Worm (Caenorhabditis elegans): Measurements from ENCODE around the gene rab-35.
A peak's percentile ranks its signal among the peaks of the same experiment; 100 is the strongest.

rab-35 gene

DNA sequence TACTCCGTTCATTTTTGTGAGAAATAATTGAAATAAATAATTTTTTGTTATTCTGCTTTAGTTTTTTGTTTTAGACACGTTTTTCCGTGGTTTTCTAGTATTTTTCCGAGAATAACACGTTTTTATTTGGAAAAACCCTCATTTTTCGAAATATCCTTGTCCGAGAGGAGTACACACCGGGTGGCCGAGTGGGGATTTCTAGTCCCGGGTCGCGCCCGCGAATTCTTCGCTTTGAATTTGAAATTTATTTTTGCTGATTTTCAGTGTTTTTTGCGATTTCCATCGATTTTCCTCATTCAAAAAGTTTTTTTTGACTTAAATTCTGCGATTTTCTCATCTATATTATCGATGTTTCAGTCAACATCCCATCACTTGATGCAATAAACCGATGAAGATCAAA lies 20.8 kb downstream of the rab-35 start, which contains the start of the genes gly-9, mib-1 and smc-3 (continued):
- TF ChIP-seq nhr-28 (tag; optimal IDR thresholded peaks at IDR 0.05) (no peak), ceh-8 (GFP tag; optimal IDR thresholded peaks at IDR 0.05) (peak; percentile 29), tlp-1 (tag; optimal IDR thresholded peaks at IDR 0.05) (no peak), ztf-4 (tag; optimal IDR thresholded peaks at IDR 0.05) (no peak), nhr-90 (tag; optimal IDR thresholded peaks at IDR 0.05; ENCODE audit: poor library complexity) (peak; percentile 91), snpc-4 (tag; optimal IDR thresholded peaks at IDR 0.05) (peak; percentile 66)

DNA sequence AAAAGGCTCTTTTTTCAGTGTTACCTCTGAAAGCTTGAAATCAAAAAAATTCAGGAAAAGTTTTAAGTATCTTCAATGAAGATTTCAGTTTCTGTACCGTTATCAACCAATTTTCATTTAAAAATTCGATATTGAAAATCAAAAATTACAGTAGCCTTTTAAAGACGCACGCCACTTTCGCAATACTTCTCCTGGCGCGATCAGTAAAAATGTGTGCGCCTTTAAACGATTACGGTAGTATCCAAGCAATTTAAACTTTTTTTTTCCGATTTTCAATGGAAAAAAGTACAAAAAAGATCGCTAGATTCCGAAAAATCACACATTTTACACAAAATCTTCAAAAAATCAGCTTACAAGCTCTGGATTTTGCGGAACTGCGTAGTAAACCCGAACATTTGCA lies 21.5 kb downstream of the rab-35 start:
- TF ChIP-seq F16B12.6 (tag; optimal IDR thresholded peaks at IDR 0.05), result no peak
- no peak for TF ChIP-seq hpl-2 (GFP tag; optimal IDR thresholded peaks at IDR 0.05)
- no peak for TF ChIP-seq nhr-28 (tag; optimal IDR thresholded peaks at IDR 0.05)
- no peak for TF ChIP-seq ets-5 (GFP tag; IDR thresholded peaks at IDR 0.05)
- no peak for TF ChIP-seq pag-3 (tag; optimal IDR thresholded peaks at IDR 0.05; ENCODE audit: borderline replicate concordance, insufficient read depth)

DNA sequence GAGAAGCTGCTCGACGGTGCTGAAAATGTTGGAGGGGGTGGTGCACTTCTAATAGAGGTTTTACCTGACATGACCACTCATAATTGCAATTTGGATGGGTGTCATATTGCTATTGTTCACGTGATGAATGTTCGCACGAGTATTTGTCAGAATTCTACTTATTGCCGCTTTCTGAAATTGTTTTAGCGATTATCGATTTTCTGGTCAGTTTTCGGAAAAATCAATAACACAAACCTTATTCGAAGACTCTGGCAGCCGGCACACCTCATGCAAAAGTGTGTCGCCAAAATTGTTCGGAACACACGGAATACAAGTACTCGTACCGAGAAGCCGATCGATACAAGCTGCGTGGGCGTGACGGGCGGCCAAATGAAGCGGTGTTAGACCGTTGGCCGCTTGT lies 23.1 kb downstream of the rab-35 start:
- TF ChIP-seq dpl-1 (GFP tag; optimal IDR thresholded peaks at IDR 0.05), result no peak
- peak; percentile 39 for TF ChIP-seq alr-1 (tag; optimal IDR thresholded peaks at IDR 0.05; ENCODE audit: borderline replicate concordance)

DNA sequence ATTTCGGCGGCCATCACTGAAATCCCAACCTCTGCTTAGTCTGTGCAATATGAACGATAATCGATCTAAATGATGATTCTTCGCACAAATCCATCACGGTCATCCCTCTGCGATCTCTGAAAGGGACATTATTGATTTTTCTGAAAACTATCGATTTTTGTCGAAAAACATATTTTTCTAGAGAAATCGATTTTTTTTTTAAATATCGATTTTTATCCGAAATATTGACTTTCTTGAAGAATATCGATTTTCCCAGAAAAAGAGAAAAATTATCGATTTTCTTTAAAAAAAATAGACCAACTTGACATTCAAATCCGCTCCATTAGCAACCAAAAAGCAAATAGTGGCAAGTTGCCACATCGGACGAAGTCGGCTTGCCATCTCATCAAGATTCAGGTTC lies 24.0 kb downstream of the rab-35 start:
- TF ChIP-seq zip-4 (GFP tag; optimal IDR thresholded peaks at IDR 0.05), result no peak
- no peak for TF ChIP-seq efl-1 (optimal IDR thresholded peaks at IDR 0.05)
- peak in 1 of 2 experiments; percentile 89 for TF ChIP-seq efl-1 (GFP tag; optimal IDR thresholded peaks at IDR 0.05 in 1 of 2)

DNA sequence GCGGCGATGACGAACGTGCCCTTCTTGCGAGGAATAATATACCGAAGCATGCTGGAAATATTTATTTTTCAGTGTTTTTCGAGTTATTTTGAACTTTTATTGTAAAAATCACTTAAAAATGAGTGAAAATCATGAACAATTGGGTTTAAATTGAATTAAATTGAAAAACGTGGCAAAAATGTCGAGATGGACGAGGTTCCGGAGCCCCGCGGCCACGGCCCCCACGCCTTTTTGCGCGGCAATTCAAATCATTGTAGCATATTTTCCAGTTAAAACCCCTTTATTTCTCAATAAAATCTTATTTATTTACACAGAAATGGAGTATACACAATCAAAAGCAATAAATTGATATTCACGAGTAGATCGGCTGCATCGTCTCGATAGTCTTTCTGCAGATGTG lies 25.3 kb downstream of the rab-35 start:
- TF ChIP-seq nhr-76 (tag; optimal IDR thresholded peaks at IDR 0.05) (no peak), jun-1 (tag; optimal IDR thresholded peaks at IDR 0.05) (no peak), ceh-63 (GFP tag; optimal IDR thresholded peaks at IDR 0.05) (no peak), pax-3 (tag; optimal IDR thresholded peaks at IDR 0.05) (peak; percentile 53), ceh-8 (GFP tag; optimal IDR thresholded peaks at IDR 0.05) (no peak), Y116A8C.19 (tag; optimal IDR thresholded peaks at IDR 0.05; ENCODE audit: borderline replicate concordance) (no peak), F16B12.6 (tag; optimal IDR thresholded peaks at IDR 0.05) (peak; percentile 22), mdl-1 (tag; optimal IDR thresholded peaks at IDR 0.05) (no peak), unc-62 (GFP tag; optimal IDR thresholded peaks at IDR 0.05) (no peak), lir-3 (tag; optimal IDR thresholded peaks at IDR 0.05; ENCODE audit: poor library complexity) (no peak), elt-2 (tag; optimal IDR thresholded peaks at IDR 0.05) (no peak), egl-27 (tag; optimal IDR thresholded peaks at IDR 0.05) (no peak), snu-23 (GFP tag; optimal IDR thresholded peaks at IDR 0.05) (peak; percentile 26), vab-15 (tag; optimal IDR thresholded peaks at IDR 0.05) (no peak), lin-35 (GFP tag; optimal IDR thresholded peaks at IDR 0.05) (peak; percentile 89 to 92), zip-4 (GFP tag; optimal IDR thresholded peaks at IDR 0.05) (no peak), mab-9 (GFP tag; IDR thresholded peaks at IDR 0.05) (peak; percentile 19; the same call in 1 of the 2 replicates), grh-1 (GFP tag; IDR thresholded peaks at IDR 0.05) (no peak; the same call in 1 of the 2 replicates), xbp-1 (tag; optimal IDR thresholded peaks at IDR 0.05) (peak; percentile 41), fos-1 (tag; optimal IDR thresholded peaks at IDR 0.05) (no peak), sup-37 (GFP tag; optimal IDR thresholded peaks at IDR 0.05) (no peak), hlh-4 (tag; optimal IDR thresholded peaks at IDR 0.05) (no peak), alr-1 (tag; optimal IDR thresholded peaks at IDR 0.05; ENCODE audit: borderline replicate concordance) (no peak), ceh-82 (tag; optimal IDR thresholded peaks at IDR 0.05) (peak in 1 of 3 experiments; percentile 53), tbx-2 (tag; optimal IDR thresholded peaks at IDR 0.05) (peak; percentile 70), nhr-77 (tag; optimal IDR thresholded peaks at IDR 0.05) (no peak), lin-14 (GFP tag; optimal IDR thresholded peaks at IDR 0.05) (no peak), nhr-28 (tag; optimal IDR thresholded peaks at IDR 0.05) (no peak), nhr-85 (tag) (peak; percentile 86), nhr-71 (tag; optimal IDR thresholded peaks at IDR 0.05) (no peak), aha-1 (tag; optimal IDR thresholded peaks at IDR 0.05) (no peak), pqm-1 (tag; optimal IDR thresholded peaks at IDR 0.05) (no peak), fkh-10 (GFP tag; optimal IDR thresholded peaks at IDR 0.05) (no peak), nhr-11 (tag; optimal IDR thresholded peaks at IDR 0.05) (no peak)
